Fruit fly (Drosophila melanogaster): ENCODE data around the gene eIF4E5.

dm6 chr3L:7874507-7874906 lies 20.2 kb upstream of the eIF4E5 start:
- TF ChIP-seq CG6792 (GFP tag; optimal IDR thresholded peaks at IDR 0.05), result no peak
- no peak for TF ChIP-seq OdsH (GFP tag; optimal IDR thresholded peaks at IDR 0.05)
- no peak for TF ChIP-seq Smox (GFP tag; optimal IDR thresholded peaks at IDR 0.05)
- no peak for TF ChIP-seq CG6276 (GFP tag; optimal IDR thresholded peaks at IDR 0.05)
- TF ChIP-seq CG6163 (GFP tag; IDR thresholded peaks at IDR 0.05), result no peak
- no peak for TF ChIP-seq Lpt (GFP tag; optimal IDR thresholded peaks at IDR 0.05)
- TF ChIP-seq Eip75B (GFP tag; optimal IDR thresholded peaks at IDR 0.05), result no peak
- no peak for TF ChIP-seq CG6808 (GFP tag; optimal IDR thresholded peaks at IDR 0.05)
- TF ChIP-seq CG11294 (GFP tag; IDR thresholded peaks at IDR 0.05), result no peak

All from whole organism, prepupa.